Worm (Caenorhabditis elegans) whole organism, early embryonic: Measurements from ENCODE around the gene E02C12.9.

Source experiments
- ets-7 ChIP-seq: sonication (generic microtip); optimal IDR thresholded peaks from 2 replicates; lab custom pipeline; 2016; ENCODE audit warnings: missing genotype, missing genetic modification characterization, missing compliant biosample characterization
- tbx-11 ChIP-seq: fragments of 200-800 bp; sonication (Bioruptor generic); IDR thresholded peaks from 2 replicates; pipeline ENCODE4 v1.3.6; 2022; ENCODE audit warnings: missing genetic modification characterization, missing compliant biosample characterization
- tbx-37 ChIP-seq: fragments of 200-800 bp; sonication (Bioruptor generic); conservative IDR thresholded peaks from 2 replicates; pipeline ENCODE4 v1.3.6; 2022; ENCODE audit warnings: missing genetic modification reagents, missing genetic modification characterization, missing compliant biosample characterization

E02C12.9 gene

DNA sequence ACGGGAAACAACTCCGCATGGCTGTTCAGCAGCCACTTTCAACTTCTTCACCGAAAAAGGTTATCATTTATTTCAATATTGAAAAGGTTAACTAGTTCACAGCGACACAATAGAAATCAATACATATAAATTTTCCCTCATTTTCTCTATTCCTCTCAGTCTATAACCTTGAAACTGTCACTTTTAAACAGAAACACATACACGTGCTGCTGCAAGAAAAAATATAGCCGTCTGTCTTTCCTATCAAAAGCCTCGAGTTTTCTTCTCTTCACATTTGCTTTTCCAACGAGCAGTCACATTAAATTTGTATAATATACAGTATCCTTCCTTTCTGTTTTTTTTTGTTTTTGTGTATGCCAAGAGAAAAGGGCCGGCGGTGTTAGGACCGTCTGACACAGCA lies 51.1 kb downstream of the E02C12.9 start:
- no peak for TF ChIP-seq tbx-37 (GFP tag; lab: Robert Waterston, UW)
- TF ChIP-seq tbx-11 (GFP tag; lab: Robert Waterston, UW): no peak
- no peak for TF ChIP-seq ets-7 (tag; lab: Kevin White, UChicago)
